Worm (Caenorhabditis elegans) whole organism, L3 larva: ENCODE data around the gene C15H7.4.

Experiments used
- aly-2 ChIP-seq: fragments of 150-350 bp; optimal IDR thresholded peaks from 2 replicates; lab custom pipeline; 2014; ENCODE audit warnings: missing biosample characterization, missing genetic modification characterization
- elt-1 ChIP-seq: fragments of 150-350 bp; optimal IDR thresholded peaks from 2 replicates; lab custom pipeline; 2014; ENCODE audit warnings: missing biosample characterization, missing genetic modification characterization
- lin-39 ChIP-seq: fragments of 150-350 bp; optimal IDR thresholded peaks from 2 replicates; lab custom pipeline; 2018; ENCODE audit warnings: missing biosample characterization, missing genetic modification reagents, missing genetic modification characterization
- nhr-28 ChIP-seq: fragments of 150-350 bp; optimal IDR thresholded peaks from 2 replicates; lab custom pipeline; 2014; ENCODE audit warnings: missing biosample characterization, missing genetic modification characterization
- nhr-43 ChIP-seq: sonication (generic microtip); optimal IDR thresholded peaks from 2 replicates; lab custom pipeline; 2016; ENCODE audit warnings: mild to moderate bottlenecking, missing genetic modification characterization, missing compliant biosample characterization; ENCODE audit not compliant: poor library complexity, severe bottlenecking
- unc-39 ChIP-seq: sonication (generic microtip); optimal IDR thresholded peaks from 4 replicates; lab custom pipeline; 2017; ENCODE audit warnings: missing biosample characterization, missing genetic modification characterization

ce11 chrIII:9702665-9703252, 47.1 kb upstream of the C15H7.4 start:
- no peak for TF ChIP-seq nhr-43 (tag; lab: Kevin White, UChicago)
- no peak for TF ChIP-seq unc-39 (tag; lab: Kevin White, UChicago)
- TF ChIP-seq lin-39 (tag; lab: Kevin White, UChicago) = no peak
- TF ChIP-seq nhr-28 (tag; lab: Kevin White, UChicago) = no peak
- no peak for TF ChIP-seq aly-2 (tag; lab: Kevin White, UChicago)
- TF ChIP-seq elt-1 = no peak
